Fruit fly (Drosophila melanogaster) whole organism, embryonic: ENCODE data around the gene BORCS5.

ENCODE experiments used
- CG11085 ChIP-seq: fragments of 200-800 bp; sonication (Bioruptor generic); IDR thresholded peaks from 2 replicates; pipeline ENCODE4 v1.3.6; 2022; ENCODE audit warnings: missing biosample characterization, missing genetic modification characterization
- CG12071 ChIP-seq: fragments of 200-800 bp; sonication (Bioruptor generic); optimal IDR thresholded peaks from 3 replicates; lab custom pipeline; 2018; ENCODE audit warnings: missing biosample characterization, mild to moderate bottlenecking, missing genetic modification characterization
- CG12104 ChIP-seq: fragments of 200-800 bp; sonication (Bioruptor generic); optimal IDR thresholded peaks from 3 replicates; lab custom pipeline; 2016; ENCODE audit warnings: missing biosample characterization, missing genetic modification characterization
- CG12942 ChIP-seq: fragments of 200-800 bp; sonication (Bioruptor generic); optimal IDR thresholded peaks from 3 replicates; lab custom pipeline; 2016; ENCODE audit warnings: missing biosample characterization, missing genetic modification characterization
- CG14860 ChIP-seq: fragments of 200-800 bp; sonication (Bioruptor generic); IDR thresholded peaks from 3 replicates; pipeline ENCODE4 v1.3.6; 2022; ENCODE audit warnings: missing biosample characterization, missing genetic modification characterization; ENCODE audit not compliant: partially characterized antibody
- CG1603 ChIP-seq: fragments of 200-800 bp; sonication (Bioruptor generic); optimal IDR thresholded peaks from 2 replicates; lab custom pipeline; 2019; ENCODE audit warnings: missing biosample characterization, mild to moderate bottlenecking, missing genetic modification characterization, moderate library complexity
- CG18011 ChIP-seq: fragments of 200-800 bp; sonication (Bioruptor generic); optimal IDR thresholded peaks from 2 replicates; lab custom pipeline; 2017; ENCODE audit warnings: missing biosample characterization, missing genetic modification characterization, mild to moderate bottlenecking, moderate library complexity, missing genotype
- CG2199 ChIP-seq: fragments of 200-800 bp; sonication (Bioruptor generic); IDR thresholded peaks from 3 replicates; pipeline ENCODE4 v1.3.6; 2022; ENCODE audit warnings: missing biosample characterization, missing genetic modification characterization
- CG2875 ChIP-seq: fragments of 200-800 bp; sonication (Bioruptor generic); optimal IDR thresholded peaks from 2 replicates; lab custom pipeline; 2017; ENCODE audit warnings: missing biosample characterization, mild to moderate bottlenecking, missing genetic modification characterization, missing genetic modification reagents
- CG32772 ChIP-seq: fragments of 200-800 bp; sonication (Bioruptor generic); IDR thresholded peaks from 2 replicates; pipeline ENCODE4 v1.3.6; 2022; ENCODE audit warnings: missing biosample characterization, missing genetic modification characterization
- CG34224 ChIP-seq: fragments of 200-800 bp; sonication (Bioruptor generic); IDR thresholded peaks from 3 replicates; pipeline ENCODE4 v1.3.6; 2022; ENCODE audit warnings: missing biosample characterization, missing genetic modification characterization; ENCODE audit not compliant: partially characterized antibody
- CG4404 ChIP-seq: fragments of 200-800 bp; sonication (Bioruptor generic); IDR thresholded peaks from 2 replicates; pipeline ENCODE4 v1.3.6; 2022; ENCODE audit warnings: missing biosample characterization, missing genetic modification characterization
- CG6254 ChIP-seq: fragments of 200-800 bp; sonication (Bioruptor generic); optimal IDR thresholded peaks from 3 replicates; lab custom pipeline; 2017; ENCODE audit warnings: mild to moderate bottlenecking, missing biosample characterization, missing genetic modification reagents, missing genetic modification characterization
- CG7556 ChIP-seq: fragments of 200-800 bp; sonication (Bioruptor generic); optimal IDR thresholded peaks from 2 replicates; lab custom pipeline; 2017; ENCODE audit warnings: missing biosample characterization, mild to moderate bottlenecking, missing genetic modification characterization
- CG9437 ChIP-seq: fragments of 200-800 bp; sonication (Bioruptor generic); optimal IDR thresholded peaks from 2 replicates; lab custom pipeline; 2018; ENCODE audit warnings: missing biosample characterization, mild to moderate bottlenecking, missing genetic modification characterization
- Fer3 ChIP-seq: fragments of 200-800 bp; sonication (Bioruptor generic); optimal IDR thresholded peaks from 2 replicates; lab custom pipeline; 2018; ENCODE audit warnings: missing biosample characterization, mild to moderate bottlenecking, missing genetic modification characterization, moderate library complexity
- H15 ChIP-seq: fragments of 200-800 bp; sonication (Bioruptor generic); IDR thresholded peaks from 3 replicates; pipeline ENCODE4 v1.3.6; 2022; ENCODE audit warnings: missing biosample characterization, missing genetic modification characterization
- HLH4C ChIP-seq: fragments of 200-800 bp; sonication (Bioruptor generic); IDR thresholded peaks from 3 replicates; pipeline ENCODE4 v1.3.6; 2022; ENCODE audit warnings: missing biosample characterization, missing genetic modification characterization; ENCODE audit not compliant: partially characterized antibody
- Hand ChIP-seq: fragments of 200-800 bp; sonication (Bioruptor generic); optimal IDR thresholded peaks from 2 replicates; lab custom pipeline; 2017; ENCODE audit warnings: mild to moderate bottlenecking, missing biosample characterization, missing genetic modification reagents, missing genetic modification characterization
- Hr51 ChIP-seq, 2 experiments: fragments of 200-800 bp; sonication (Bioruptor generic); optimal IDR thresholded peaks; 2 replicates in 1 of 2; 3 replicates in 1 of 2; lab custom pipeline; 2016 to 2018; ENCODE audit warnings: missing biosample characterization in 2 of 2, missing genetic modification characterization in 2 of 2, mild to moderate bottlenecking in 1 of 2, moderate library complexity in 1 of 2
- Hsf ChIP-seq: fragments of 200-800 bp; sonication (Bioruptor generic); optimal IDR thresholded peaks from 3 replicates; lab custom pipeline; 2016; ENCODE audit warnings: missing biosample characterization, missing genetic modification characterization
- Lhr ChIP-seq: fragments of 200-800 bp; sonication (Bioruptor generic); optimal IDR thresholded peaks from 3 replicates; lab custom pipeline; 2017; ENCODE audit warnings: mild to moderate bottlenecking, missing biosample characterization, missing genetic modification reagents, missing genetic modification characterization
- Lpt ChIP-seq: fragments of >200 bp; optimal IDR thresholded peaks from 2 replicates; lab custom pipeline; 2018; ENCODE audit warnings: missing biosample characterization, missing genetic modification characterization
- Poxn ChIP-seq: fragments of 200-800 bp; sonication (Bioruptor generic); IDR thresholded peaks from 2 replicates; pipeline ENCODE4 v1.3.6; 2022; ENCODE audit warnings: missing biosample characterization, missing genetic modification characterization
- Vsx1 ChIP-seq: fragments of 200-800 bp; sonication (Bioruptor generic); optimal IDR thresholded peaks from 2 replicates; lab custom pipeline; 2017; ENCODE audit warnings: missing biosample characterization, mild to moderate bottlenecking, missing genetic modification characterization, missing genetic modification reagents
- ase ChIP-seq: fragments of 200-800 bp; sonication (Bioruptor generic); IDR thresholded peaks from 3 replicates; pipeline ENCODE4 v1.3.6; 2022; ENCODE audit warnings: missing biosample characterization, missing genetic modification characterization
- ato ChIP-seq: fragments of 200-800 bp; sonication (Bioruptor generic); IDR thresholded peaks from 2 replicates; pipeline ENCODE4 v1.3.6; 2022; ENCODE audit warnings: missing biosample characterization, missing genetic modification characterization; ENCODE audit not compliant: partially characterized antibody
- bab2 ChIP-seq: fragments of 200-800 bp; sonication (Bioruptor generic); optimal IDR thresholded peaks from 2 replicates; lab custom pipeline; 2016; ENCODE audit warnings: missing biosample characterization, missing genetic modification characterization
- bbx ChIP-seq: fragments of 200-800 bp; sonication (Bioruptor generic); IDR thresholded peaks from 2 replicates; pipeline ENCODE4 v1.3.6; 2022; ENCODE audit warnings: missing biosample characterization, missing genetic modification characterization; ENCODE audit not compliant: partially characterized antibody
- chn ChIP-seq: fragments of 200-800 bp; sonication (Bioruptor generic); optimal IDR thresholded peaks from 2 replicates; lab custom pipeline; 2016; ENCODE audit warnings: missing biosample characterization, missing genetic modification characterization
- cwo ChIP-seq: fragments of 200-800 bp; sonication (Bioruptor generic); optimal IDR thresholded peaks from 3 replicates; lab custom pipeline; 2017; ENCODE audit warnings: missing biosample characterization, missing genetic modification characterization, mild to moderate bottlenecking, moderate library complexity, missing genetic modification reagents
- emc ChIP-seq: fragments of 200-800 bp; sonication (Bioruptor generic); optimal IDR thresholded peaks from 2 replicates; lab custom pipeline; 2016; ENCODE audit warnings: missing biosample characterization, missing genetic modification characterization
- ewg ChIP-seq: fragments of 200-800 bp; sonication (Bioruptor generic); optimal IDR thresholded peaks from 3 replicates; lab custom pipeline; 2017; ENCODE audit warnings: mild to moderate bottlenecking, missing biosample characterization, missing genetic modification reagents, missing genetic modification characterization
- fu2 ChIP-seq: fragments of 200-800 bp; sonication (Bioruptor generic); optimal IDR thresholded peaks from 2 replicates; lab custom pipeline; 2016; ENCODE audit warnings: missing biosample characterization, missing genetic modification characterization
- gfzf ChIP-seq: fragments of 200-800 bp; sonication (Bioruptor generic); optimal IDR thresholded peaks from 2 replicates; lab custom pipeline; 2016; ENCODE audit warnings: missing biosample characterization, mild to moderate bottlenecking, missing genetic modification characterization, moderate library complexity
- ham ChIP-seq: fragments of 200-800 bp; sonication (Bioruptor generic); IDR thresholded peaks from 2 replicates; pipeline ENCODE4 v1.3.6; 2022; ENCODE audit warnings: missing biosample characterization, missing genetic modification characterization
- ind ChIP-seq: fragments of 200-800 bp; sonication (Bioruptor generic); optimal IDR thresholded peaks from 3 replicates; lab custom pipeline; 2016; ENCODE audit warnings: missing biosample characterization, missing genetic modification characterization
- jing ChIP-seq: fragments of 200-800 bp; sonication (Bioruptor generic); optimal IDR thresholded peaks from 2 replicates; lab custom pipeline; 2018; ENCODE audit warnings: missing biosample characterization, mild to moderate bottlenecking, missing genetic modification characterization
- lola ChIP-seq, 3 experiments: fragments of >200 bp in 2 of 3; fragments of 200-800 bp in 1 of 3; sonication (Bioruptor generic) in 1 of 3; optimal IDR thresholded peaks; 2 replicates each; lab custom pipeline; 2017 to 2019; ENCODE audit warnings: missing biosample characterization in 3 of 3, missing genetic modification characterization in 3 of 3, mild to moderate bottlenecking in 1 of 3, moderate library complexity in 1 of 3
- nmo ChIP-seq: fragments of 200-800 bp; sonication (Bioruptor generic); optimal IDR thresholded peaks from 2 replicates; lab custom pipeline; 2018; ENCODE audit warnings: missing biosample characterization, mild to moderate bottlenecking, missing genetic modification characterization, moderate library complexity
- nom ChIP-seq: fragments of 200-800 bp; sonication (Bioruptor generic); optimal IDR thresholded peaks from 2 replicates; lab custom pipeline; 2017; ENCODE audit warnings: missing biosample characterization, missing genetic modification characterization, mild to moderate bottlenecking, moderate library complexity, missing genetic modification reagents
- odd ChIP-seq: fragments of 200-800 bp; sonication (Bioruptor generic); optimal IDR thresholded peaks from 2 replicates; lab custom pipeline; 2017; ENCODE audit warnings: missing biosample characterization, mild to moderate bottlenecking, missing genetic modification characterization
- pho ChIP-seq: fragments of 200-800 bp; sonication (Bioruptor generic); optimal IDR thresholded peaks from 2 replicates; lab custom pipeline; 2016; ENCODE audit warnings: missing biosample characterization, missing genetic modification characterization
- repo ChIP-seq: fragments of 200-800 bp; sonication (Bioruptor generic); optimal IDR thresholded peaks from 2 replicates; lab custom pipeline; 2016; ENCODE audit warnings: missing biosample characterization, missing genetic modification characterization
- salm ChIP-seq: fragments of 200-800 bp; sonication (Bioruptor generic); optimal IDR thresholded peaks from 2 replicates; lab custom pipeline; 2018; ENCODE audit warnings: missing biosample characterization, mild to moderate bottlenecking, missing genetic modification characterization
- scrt ChIP-seq: fragments of 200-800 bp; sonication (Bioruptor generic); optimal IDR thresholded peaks from 2 replicates; lab custom pipeline; 2018; ENCODE audit warnings: missing biosample characterization, mild to moderate bottlenecking, missing genetic modification characterization, moderate library complexity
- tin ChIP-seq: fragments of 200-800 bp; sonication (Bioruptor generic); optimal IDR thresholded peaks from 3 replicates; lab custom pipeline; 2016; ENCODE audit warnings: missing biosample characterization, missing genetic modification characterization
- twi ChIP-seq: fragments of 200-800 bp; optimal IDR thresholded peaks from 2 replicates; lab custom pipeline; 2019; ENCODE audit warnings: missing biosample characterization, mild to moderate bottlenecking, missing genetic modification characterization, moderate library complexity
- zfh2 ChIP-seq: fragments of 200-800 bp; sonication (Bioruptor generic); optimal IDR thresholded peaks from 2 replicates; lab custom pipeline; 2016; ENCODE audit warnings: missing biosample characterization, missing genetic modification characterization

BORCS5 gene

DNA sequence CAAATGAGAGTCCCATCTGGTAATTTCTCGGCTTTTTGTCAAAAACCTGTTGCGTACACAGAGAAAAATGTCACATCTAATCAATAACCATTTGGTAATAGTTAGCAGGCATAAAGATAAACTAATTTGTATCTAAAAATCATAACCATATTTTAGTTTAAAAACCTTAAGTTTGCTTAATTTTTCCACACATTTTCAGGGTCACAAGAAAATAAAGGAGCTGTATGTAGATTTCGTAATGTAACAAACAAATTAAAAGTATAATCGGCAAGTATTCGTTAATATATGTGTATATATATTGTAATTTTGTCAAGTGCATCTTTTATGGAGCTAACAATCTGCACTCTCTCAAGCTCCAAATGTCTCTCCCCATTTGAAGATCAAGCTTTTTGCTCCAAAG lies 48.4 kb upstream of the BORCS5 start (continued):
- TF ChIP-seq Hr51 (GFP tag; optimal IDR thresholded peaks at IDR 0.05; lab: Kevin White, UChicago), result peak; percentile 43 to 94
- TF ChIP-seq Fer3 (tag; lab: Kevin White, UChicago), result peak; percentile 89
- 0 out of 2 replicates have a peak, but pooled peaks have one; percentile 44 for TF ChIP-seq Poxn
- peak; percentile 72 for TF ChIP-seq H15 (GFP tag; lab: Robert Waterston, UW)
- no peak for TF ChIP-seq CG34224 (GFP tag; lab: Robert Waterston, UW)
- TF ChIP-seq jing, result peak; percentile 75
- TF ChIP-seq CG9437 (GFP tag; lab: Kevin White, UChicago), result peak; percentile 85
- peak; percentile 83 for TF ChIP-seq CG12071
- peak; percentile 82 for TF ChIP-seq ind
- TF ChIP-seq HLH4C (GFP tag; lab: Robert Waterston, UW), result no peak
- no peak for TF ChIP-seq nom (GFP tag; lab: Kevin White, UChicago)
- peak; percentile 58 for TF ChIP-seq Lhr (GFP tag; lab: Kevin White, UChicago)
- peak; percentile 90 for TF ChIP-seq CG7556
- peak; percentile 84 for TF ChIP-seq bab2 (GFP tag; lab: Kevin White, UChicago)
- TF ChIP-seq CG12104 (GFP tag; lab: Kevin White, UChicago), result peak; percentile 75
- peak; percentile 84 for TF ChIP-seq salm (tag; lab: Kevin White, UChicago)
- TF ChIP-seq pho (GFP tag; lab: Kevin White, UChicago), result peak; percentile 72
- peak; percentile 58 for TF ChIP-seq zfh2 (GFP tag; lab: Kevin White, UChicago)
- no peak for TF ChIP-seq emc (GFP tag; lab: Kevin White, UChicago)
- TF ChIP-seq ato (GFP tag; lab: Robert Waterston, UW), result no peak
- TF ChIP-seq Hsf (GFP tag; lab: Kevin White, UChicago), result peak; percentile 74
- no peak for TF ChIP-seq gfzf
- peak; percentile 82 for TF ChIP-seq twi
- peak; percentile 80 for TF ChIP-seq CG2875 (GFP tag; lab: Kevin White, UChicago)
- TF ChIP-seq nmo, result peak; percentile 97
- no peak for TF ChIP-seq Lpt (GFP tag; lab: Kevin White, UChicago)
- peak; percentile 72 for TF ChIP-seq CG12942 (GFP tag; lab: Kevin White, UChicago)
- TF ChIP-seq CG6254, result peak; percentile 74
- TF ChIP-seq CG4404 (GFP tag; lab: Robert Waterston, UW), result peak; percentile 50
- peak; percentile 87 for TF ChIP-seq scrt (GFP tag; lab: Kevin White, UChicago)
- peak; percentile 54 for TF ChIP-seq CG1603 (tag; lab: Kevin White, UChicago)
- peak; percentile 83 for TF ChIP-seq ewg (GFP tag; lab: Kevin White, UChicago)
- peak; percentile 74 for TF ChIP-seq ase (GFP tag; lab: Robert Waterston, UW)
- no peak for TF ChIP-seq ham (GFP tag; lab: Robert Waterston, UW)
- TF ChIP-seq tin (GFP tag; lab: Kevin White, UChicago), result peak; percentile 75
- TF ChIP-seq lola (GFP tag; optimal IDR thresholded peaks at IDR 0.05; lab: Kevin White, UChicago), result peak in 1 of 3 experiments; percentile 93
- peak; percentile 64 for TF ChIP-seq CG18011 (GFP tag; lab: Kevin White, UChicago)
- no peak for TF ChIP-seq CG14860 (GFP tag; lab: Robert Waterston, UW)
- TF ChIP-seq cwo (GFP tag; lab: Kevin White, UChicago), result peak; percentile 85
- TF ChIP-seq Vsx1 (GFP tag; lab: Kevin White, UChicago), result peak; percentile 90
- peak; percentile 84 for TF ChIP-seq CG32772 (GFP tag; lab: Robert Waterston, UW)
- peak; percentile 69 for TF ChIP-seq chn (GFP tag; lab: Kevin White, UChicago)
- 0 out of 3 replicates have a peak, but pooled peaks have one; percentile 42 for TF ChIP-seq CG2199 (GFP tag; lab: Robert Waterston, UW)
- peak; percentile 70 for TF ChIP-seq Hand (GFP tag; lab: Kevin White, UChicago)
- no peak for TF ChIP-seq bbx (GFP tag; lab: Robert Waterston, UW)
- TF ChIP-seq fu2 (GFP tag; lab: Kevin White, UChicago), result peak; percentile 46
- TF ChIP-seq odd (GFP tag; lab: Kevin White, UChicago), result peak; percentile 82
- TF ChIP-seq CG11085 (GFP tag; lab: Robert Waterston, UW), result peak; percentile 59; the same call in 1 of the 2 replicates
- TF ChIP-seq repo (GFP tag; lab: Kevin White, UChicago), result peak; percentile 1
